Fruit fly (Drosophila melanogaster): ENCODE data around the gene nSMase.

The nSMase gene

dm6 chr3L:3198447-3199402 lies 20.2 kb upstream of the nSMase start, which contains the start of the genes CG32276 and gry:
Gene CG32276, minus strand, starts transcription at chr3L:3199047.
Gene gry, plus strand, starts transcription at chr3L:3199090.
- no peak for TF ChIP-seq Abd-B (GFP tag; optimal IDR thresholded peaks at IDR 0.05)
- TF ChIP-seq OdsH (GFP tag; optimal IDR thresholded peaks at IDR 0.05), result peak; percentile 75
- no peak for TF ChIP-seq tai (GFP tag; optimal IDR thresholded peaks at IDR 0.05)
- peak; percentile 87 for TF ChIP-seq rgr (GFP tag; optimal IDR thresholded peaks at IDR 0.05)
- peak; percentile 90 for TF ChIP-seq jim (GFP tag; optimal IDR thresholded peaks at IDR 0.05)
- TF ChIP-seq GATAd (GFP tag; optimal IDR thresholded peaks at IDR 0.05), result no peak
- TF ChIP-seq Dif (GFP tag; optimal IDR thresholded peaks at IDR 0.05; ENCODE audit: partially characterized antibody), result no peak
- no peak for TF ChIP-seq Hnf4 (GFP tag; optimal IDR thresholded peaks at IDR 0.05)
- no peak for TF ChIP-seq sage (GFP tag; optimal IDR thresholded peaks at IDR 0.05)
- TF ChIP-seq dl (GFP tag; optimal IDR thresholded peaks at IDR 0.05; ENCODE audit: insufficient read depth in 1 of 2, partially characterized antibody in 2 of 2), result no peak
- TF ChIP-seq fru (GFP tag; optimal IDR thresholded peaks at IDR 0.05), result peak; percentile 89
- TF ChIP-seq dsf (GFP tag; optimal IDR thresholded peaks at IDR 0.05; ENCODE audit: borderline replicate concordance), result no peak
- TF ChIP-seq Jra (GFP tag; optimal IDR thresholded peaks at IDR 0.05), result no peak
- peak; percentile 69 for TF ChIP-seq sv (GFP tag; optimal IDR thresholded peaks at IDR 0.05)
- peak; percentile 90 for TF ChIP-seq h (GFP tag; optimal IDR thresholded peaks at IDR 0.05)
- TF ChIP-seq Hr78 (GFP tag; optimal IDR thresholded peaks at IDR 0.05), result no peak
- TF ChIP-seq N (GFP tag; optimal IDR thresholded peaks at IDR 0.05), result no peak
- TF ChIP-seq woc (GFP tag; optimal IDR thresholded peaks at IDR 0.05), result peak; percentile 88
- no peak for TF ChIP-seq Dfd (GFP tag; optimal IDR thresholded peaks at IDR 0.05)
- peak; percentile 97 for TF ChIP-seq CrebA (GFP tag; optimal IDR thresholded peaks at IDR 0.05; ENCODE audit: borderline replicate concordance)
- TF ChIP-seq br (GFP tag; optimal IDR thresholded peaks at IDR 0.05), result peak; percentile 81
- peak; percentile 80 for TF ChIP-seq Sp1 (GFP tag; optimal IDR thresholded peaks at IDR 0.05)
- peak; percentile 79 for TF ChIP-seq HLH106 (tag; optimal IDR thresholded peaks at IDR 0.05)
- peak; percentile 83 for TF ChIP-seq Myc (optimal IDR thresholded peaks at IDR 0.05)
- TF ChIP-seq usp (GFP tag; optimal IDR thresholded peaks at IDR 0.05), result no peak
- TF ChIP-seq CG32264 (GFP tag; optimal IDR thresholded peaks at IDR 0.05), result peak; percentile 18
- TF ChIP-seq Hr83 (GFP tag; optimal IDR thresholded peaks at IDR 0.05; ENCODE audit: poor library complexity, severe bottlenecking), result peak; percentile 57
- TF ChIP-seq dmrt93B (GFP tag; optimal IDR thresholded peaks at IDR 0.05), result no peak
- TF ChIP-seq lola (GFP tag; optimal IDR thresholded peaks at IDR 0.05), result no peak
- TF ChIP-seq brk (GFP tag; optimal IDR thresholded peaks at IDR 0.05), result no peak
- no peak for TF ChIP-seq Vsx2 (GFP tag; optimal IDR thresholded peaks at IDR 0.05; ENCODE audit: partially characterized antibody)
- peak; percentile 62 for TF ChIP-seq psq (GFP tag; optimal IDR thresholded peaks at IDR 0.05)
- no peak for TF ChIP-seq Mio (GFP tag; optimal IDR thresholded peaks at IDR 0.05)
- no peak for TF ChIP-seq Rel (GFP tag; optimal IDR thresholded peaks at IDR 0.05)
- TF ChIP-seq Rel (tag; optimal IDR thresholded peaks at IDR 0.05), result peak; percentile 73
- TF ChIP-seq CG9705 (GFP tag; optimal IDR thresholded peaks at IDR 0.05), result peak; percentile 63
- TF ChIP-seq pan (optimal IDR thresholded peaks at IDR 0.05), result no peak
- peak in 1 of 2 experiments; percentile 90 for TF ChIP-seq foxo (GFP tag; optimal IDR thresholded peaks at IDR 0.05)
- peak; percentile 76 for TF ChIP-seq ey (GFP tag; optimal IDR thresholded peaks at IDR 0.05)

dm6 chr3L:3203062-3203461 lies 15.9 kb upstream of the nSMase start, which contains the start of gene CG32271:
Gene CG32271, minus strand, starts transcription at chr3L:3203162.
- TF ChIP-seq pan (optimal IDR thresholded peaks at IDR 0.05), result no peak
- TF ChIP-seq dmrt93B (GFP tag; optimal IDR thresholded peaks at IDR 0.05), result no peak
- TF ChIP-seq Hr78 (GFP tag; optimal IDR thresholded peaks at IDR 0.05), result no peak
- TF ChIP-seq usp (GFP tag; optimal IDR thresholded peaks at IDR 0.05), result no peak
- TF ChIP-seq Mio (GFP tag; optimal IDR thresholded peaks at IDR 0.05), result no peak
- TF ChIP-seq fru (GFP tag; optimal IDR thresholded peaks at IDR 0.05), result no peak
- TF ChIP-seq h (GFP tag; optimal IDR thresholded peaks at IDR 0.05), result no peak
- no peak for TF ChIP-seq lola (GFP tag; optimal IDR thresholded peaks at IDR 0.05)
- no peak for TF ChIP-seq Dif (GFP tag; optimal IDR thresholded peaks at IDR 0.05; ENCODE audit: partially characterized antibody)
- TF ChIP-seq ey (GFP tag; optimal IDR thresholded peaks at IDR 0.05), result no peak
- TF ChIP-seq Vsx2 (GFP tag; optimal IDR thresholded peaks at IDR 0.05; ENCODE audit: partially characterized antibody), result no peak
- no peak for TF ChIP-seq dsf (GFP tag; optimal IDR thresholded peaks at IDR 0.05; ENCODE audit: borderline replicate concordance)
- TF ChIP-seq N (GFP tag; optimal IDR thresholded peaks at IDR 0.05), result no peak
- no peak for TF ChIP-seq Dfd (GFP tag; optimal IDR thresholded peaks at IDR 0.05)
